Worm (Caenorhabditis elegans) whole organism, L4 larva: ENCODE measurements around the gene msp-77.
A peak's percentile ranks its signal among the peaks of the same experiment; 100 is the strongest.

Experiments used
- F26F4.8 ChIP-seq: fragments of 200-800 bp; sonication (Bioruptor generic); conservative IDR thresholded peaks from 2 replicates; pipeline ENCODE4 v1.3.6; 2022; ENCODE audit warnings: missing genetic modification characterization, missing compliant biosample characterization
- Y48G9A.11 ChIP-seq: fragments of 200-800 bp; sonication (Bioruptor generic); IDR thresholded peaks from 2 replicates; pipeline ENCODE4 v1.3.6; 2022; ENCODE audit warnings: missing genetic modification reagents, missing genetic modification characterization, missing compliant biosample characterization
- Y5F2A.4 ChIP-seq: fragments of 200-800 bp; sonication (Bioruptor generic); optimal IDR thresholded peaks from 2 replicates; lab custom pipeline; 2018; ENCODE audit warnings: mild to moderate bottlenecking, missing genetic modification characterization, missing compliant biosample characterization
- ZK337.2 ChIP-seq: fragments of 200-800 bp; sonication (Bioruptor generic); IDR thresholded peaks from 2 replicates; pipeline ENCODE4 v1.3.6; 2022; ENCODE audit warnings: missing genetic modification reagents, missing genetic modification characterization, missing compliant biosample characterization
- aha-1 ChIP-seq: fragments of 150-350 bp; peaks from one replicate; lab custom pipeline; 2014; ENCODE audit warnings: missing biosample characterization, missing genetic modification characterization
- attf-4 ChIP-seq: sonication (generic microtip); optimal IDR thresholded peaks from 3 replicates; lab custom pipeline; 2017; ENCODE audit warnings: missing biosample characterization, missing genetic modification characterization
- ceh-44 ChIP-seq: fragments of 200-800 bp; sonication (Bioruptor generic); IDR thresholded peaks from 2 replicates; pipeline ENCODE4 v1.3.6; 2022; ENCODE audit warnings: missing genetic modification reagents, missing genetic modification characterization, missing compliant biosample characterization
- dmd-6 ChIP-seq: fragments of 200-800 bp; sonication (Bioruptor generic); IDR thresholded peaks from 2 replicates; pipeline ENCODE4 v1.3.6; 2022; ENCODE audit warnings: missing genetic modification reagents, missing genetic modification characterization, missing compliant biosample characterization
- dve-1 ChIP-seq: sonication (generic microtip); optimal IDR thresholded peaks from 2 replicates; lab custom pipeline; 2017; ENCODE audit warnings: antibody characterized with exemption, mild to moderate bottlenecking, missing genetic modification characterization, missing compliant biosample characterization; ENCODE audit not compliant: insufficient read depth
- egl-43 ChIP-seq: fragments of 200-800 bp; sonication (Bioruptor generic); IDR thresholded peaks from 2 replicates; pipeline ENCODE4 v1.3.6; 2022; ENCODE audit warnings: missing genetic modification reagents, missing genetic modification characterization, missing compliant biosample characterization
- jun-1 ChIP-seq: fragments of 150-350 bp; optimal IDR thresholded peaks from 2 replicates; lab custom pipeline; 2014; ENCODE audit warnings: missing biosample characterization, missing genetic modification reagents, missing genetic modification characterization
- lin-38 ChIP-seq: fragments of 200-800 bp; sonication (Bioruptor generic); IDR thresholded peaks from 2 replicates; pipeline ENCODE4 v1.3.6; 2022; ENCODE audit warnings: missing genetic modification reagents, missing genetic modification characterization, missing compliant biosample characterization
- lir-3 ChIP-seq: sonication (generic microtip); optimal IDR thresholded peaks from 2 replicates; lab custom pipeline; 2016; ENCODE audit warnings: mild to moderate bottlenecking, missing genetic modification characterization, missing compliant biosample characterization
- lsy-2 ChIP-seq, 2 experiments: fragments of 150-350 bp in 1 of 2; sonication (generic microtip) in 1 of 2; optimal IDR thresholded peaks; 2 replicates each; lab custom pipeline; 2014 to 2017; ENCODE audit warnings: missing biosample characterization in 2 of 2, missing genetic modification characterization in 2 of 2
- madf-5 ChIP-seq, 2 experiments: fragments of 200-800 bp; sonication (Bioruptor generic); IDR thresholded peaks; 2 replicates each; pipeline ENCODE4 v1.3.6; 2022; ENCODE audit warnings: missing compliant biosample characterization in 2 of 2, missing genetic modification characterization in 2 of 2
- madf-9 ChIP-seq: fragments of 200-800 bp; sonication (Bioruptor generic); conservative IDR thresholded peaks from 2 replicates; pipeline ENCODE4 v1.3.6; 2022; ENCODE audit warnings: missing genetic modification reagents, missing genetic modification characterization, missing compliant biosample characterization
- mep-1 ChIP-seq: fragments of 150-350 bp; sonication (generic microtip); optimal IDR thresholded peaks from 3 replicates; lab custom pipeline; 2014; ENCODE audit warnings: missing biosample characterization, missing genetic modification characterization
- nhr-111 ChIP-seq: fragments of 200-800 bp; sonication (Bioruptor generic); optimal IDR thresholded peaks from 2 replicates; lab custom pipeline; 2018; ENCODE audit warnings: mild to moderate bottlenecking, missing genetic modification characterization, missing compliant biosample characterization
- nhr-41 ChIP-seq: fragments of 200-800 bp; sonication (Bioruptor generic); IDR thresholded peaks from 2 replicates; pipeline ENCODE4 v1.3.6; 2022; ENCODE audit warnings: missing genetic modification reagents, missing genetic modification characterization, missing compliant biosample characterization
- nhr-77 ChIP-seq: fragments of 150-350 bp; optimal IDR thresholded peaks from 2 replicates; lab custom pipeline; 2014; ENCODE audit warnings: missing biosample characterization, missing genetic modification characterization
- pqm-1 ChIP-seq: sonication (generic microtip); optimal IDR thresholded peaks from 2 replicates; lab custom pipeline; 2017; ENCODE audit warnings: missing biosample characterization, missing genetic modification characterization
- saeg-2 ChIP-seq: fragments of 200-800 bp; sonication (Bioruptor generic); IDR thresholded peaks from 2 replicates; pipeline ENCODE4 v1.3.6; 2022; ENCODE audit warnings: missing genetic modification reagents, missing genetic modification characterization, missing compliant biosample characterization
- set-16 ChIP-seq: fragments of 200-800 bp; sonication (Bioruptor generic); IDR thresholded peaks from 2 replicates; pipeline ENCODE4 v1.3.6; 2022; ENCODE audit warnings: missing genetic modification reagents, missing genetic modification characterization, missing compliant biosample characterization
- zfp-3 ChIP-seq: fragments of 200-800 bp; sonication (Bioruptor generic); conservative IDR thresholded peaks from 2 replicates; pipeline ENCODE4 v1.3.6; 2022; ENCODE audit warnings: missing genetic modification reagents, missing genetic modification characterization, missing compliant biosample characterization
- zip-11 ChIP-seq: fragments of 200-800 bp; sonication (Bioruptor generic); IDR thresholded peaks from 2 replicates; pipeline ENCODE4 v1.3.6; 2022; ENCODE audit warnings: missing genetic modification characterization, missing compliant biosample characterization
- zip-2 ChIP-seq: fragments of 150-350 bp; optimal IDR thresholded peaks from 2 replicates; lab custom pipeline; 2014; ENCODE audit warnings: missing biosample characterization, missing genetic modification characterization

Gene msp-77

DNA sequence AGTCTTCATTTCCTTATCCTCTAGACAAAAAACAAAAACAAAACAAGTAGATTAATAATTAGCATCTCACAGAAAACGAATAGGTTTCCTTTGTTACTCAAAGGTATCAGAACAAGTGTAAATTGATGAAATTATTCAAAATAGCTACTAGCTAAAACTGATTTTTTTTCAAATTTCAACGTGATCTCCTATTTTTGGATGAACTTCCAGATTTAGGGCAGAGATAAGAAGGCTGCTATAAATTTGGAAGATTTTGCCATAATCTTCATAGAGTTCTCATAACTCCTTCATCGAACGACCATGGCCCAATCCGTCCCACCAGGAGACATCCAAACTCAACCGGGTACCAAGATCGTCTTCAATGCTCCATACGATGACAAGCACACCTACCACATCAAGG lies at the start of gene msp-77:
Gene msp-77 (plus strand): TSS at position 301 of the 400 bp plus-strand sequence.
- 0 out of 2 replicates have a peak, but pooled peaks have one; percentile 57 for TF ChIP-seq F26F4.8 (GFP tag; lab: Robert Waterston, UW)

DNA sequence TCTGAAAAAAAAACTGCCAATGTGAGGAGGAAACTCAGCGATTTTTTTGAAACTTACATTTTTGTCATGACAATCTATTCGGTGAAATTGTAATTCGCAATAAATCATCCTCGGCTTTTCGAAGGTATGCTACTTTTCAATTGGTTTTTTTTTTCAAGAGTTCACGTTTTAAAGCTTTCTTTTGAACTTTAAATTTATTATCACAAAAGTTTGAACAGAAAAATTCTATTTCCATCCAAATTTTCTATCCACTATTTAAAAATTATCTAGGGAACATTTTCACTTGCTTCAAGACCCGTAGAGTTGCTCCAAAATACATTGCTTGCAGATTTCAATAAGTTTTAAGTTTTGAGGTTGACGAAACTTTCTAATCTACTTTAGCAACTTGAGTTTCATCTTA lies 47.9 kb upstream of the msp-77 start, which contains the start of gene K07F5.6:
Gene K07F5.6 (minus strand): TSS at position 101 of the 400 bp plus-strand sequence.
- TF ChIP-seq Y5F2A.4 (GFP tag; lab: Kevin White, UChicago) = no peak
- TF ChIP-seq lir-3 (tag; lab: Kevin White, UChicago) = no peak
- TF ChIP-seq zip-2 (tag; lab: Kevin White, UChicago) = no peak
- no peak for TF ChIP-seq attf-4 (tag; lab: Kevin White, UChicago)

DNA sequence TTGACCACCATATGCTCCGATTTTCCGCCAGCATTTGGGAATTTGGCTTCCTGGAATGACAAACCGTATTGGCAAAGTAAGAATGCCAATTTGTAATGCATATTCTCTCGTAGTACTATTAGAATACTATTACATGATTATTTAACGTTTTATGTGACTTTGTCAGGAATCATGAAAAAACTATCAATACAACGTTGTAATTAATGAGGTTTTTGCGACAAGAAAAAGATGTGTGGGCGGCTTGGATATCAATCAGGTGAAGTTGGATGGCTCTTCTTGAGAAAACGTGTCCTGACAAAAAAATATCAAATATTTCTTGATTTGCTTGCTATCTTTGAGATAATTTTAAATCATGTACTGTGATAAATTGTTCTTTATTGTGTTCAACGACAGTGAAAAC lies 46.4 kb upstream of the msp-77 start, which contains the start of gene K07F5.7:
Gene K07F5.7 (minus strand): TSS at position 101 of the 400 bp plus-strand sequence.
- TF ChIP-seq saeg-2 (no peak), egl-43 (GFP tag; lab: Robert Waterston, UW) (no peak), nhr-77 (no peak), aha-1 (tag; lab: Kevin White, UChicago) (peak; percentile 64), nhr-111 (GFP tag; lab: Kevin White, UChicago) (no peak), jun-1 (no peak), zfp-3 (GFP tag; lab: Robert Waterston, UW) (no peak)

DNA sequence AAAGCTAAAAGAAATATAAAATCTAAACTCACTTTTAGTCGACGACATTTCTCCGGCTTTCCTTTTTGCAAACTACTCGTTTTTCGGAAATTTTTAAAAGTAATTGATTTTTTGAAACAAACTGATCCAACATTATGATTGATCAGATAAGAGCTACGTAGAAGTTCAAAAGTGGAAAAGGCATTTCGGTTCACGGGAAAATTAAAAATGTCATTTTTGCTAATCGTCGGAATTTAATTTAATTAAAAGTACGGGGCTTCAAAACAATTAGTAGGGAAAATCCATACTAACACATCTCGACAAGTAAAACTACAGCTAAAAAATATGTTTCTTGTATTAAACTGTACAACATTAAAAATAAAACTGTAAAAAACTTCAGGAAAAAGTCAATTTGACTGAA lies 44.8 kb upstream of the msp-77 start, which contains the start of gene K07F5.8:
Gene K07F5.8 (minus strand): TSS at position 101 of the 400 bp plus-strand sequence.
- no peak for TF ChIP-seq lin-38
- TF ChIP-seq attf-4 (tag; lab: Kevin White, UChicago) = no peak
- TF ChIP-seq, all 104 proteins: peak for 0

DNA sequence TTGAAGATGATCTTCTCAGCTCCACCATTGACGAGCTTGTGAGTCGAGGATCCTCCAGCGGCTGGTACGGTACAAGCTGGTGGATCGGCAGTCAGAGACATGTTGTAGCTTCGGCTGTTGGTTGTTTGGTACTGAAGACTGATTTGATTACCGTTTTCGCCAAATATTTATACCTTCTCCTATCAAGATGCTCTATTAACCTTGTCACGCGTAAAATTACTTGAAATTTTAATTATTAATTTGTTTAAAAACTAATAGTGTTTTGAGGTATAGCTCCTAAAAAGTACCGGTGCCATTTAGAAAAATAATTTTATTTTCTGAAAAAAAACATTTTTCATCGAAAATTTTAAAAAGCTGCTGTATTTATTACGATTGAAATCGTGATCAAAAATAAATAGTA lies 43.5 kb upstream of the msp-77 start, which contains the start of gene ssp-10:
Gene ssp-10 (minus strand): TSS at position 101 of the 400 bp plus-strand sequence.
- no peak for TF ChIP-seq lsy-2 (tag; optimal IDR thresholded peaks at IDR 0.05; lab: Kevin White, UChicago)
- TF ChIP-seq madf-9 (GFP tag; lab: Robert Waterston, UW) = no peak
- TF ChIP-seq zip-2 (tag; lab: Kevin White, UChicago) = no peak
- TF ChIP-seq ZK337.2 (GFP tag; lab: Robert Waterston, UW) = no peak
- no peak for TF ChIP-seq Y48G9A.11
- TF ChIP-seq ceh-44 (GFP tag; lab: Robert Waterston, UW) = no peak

DNA sequence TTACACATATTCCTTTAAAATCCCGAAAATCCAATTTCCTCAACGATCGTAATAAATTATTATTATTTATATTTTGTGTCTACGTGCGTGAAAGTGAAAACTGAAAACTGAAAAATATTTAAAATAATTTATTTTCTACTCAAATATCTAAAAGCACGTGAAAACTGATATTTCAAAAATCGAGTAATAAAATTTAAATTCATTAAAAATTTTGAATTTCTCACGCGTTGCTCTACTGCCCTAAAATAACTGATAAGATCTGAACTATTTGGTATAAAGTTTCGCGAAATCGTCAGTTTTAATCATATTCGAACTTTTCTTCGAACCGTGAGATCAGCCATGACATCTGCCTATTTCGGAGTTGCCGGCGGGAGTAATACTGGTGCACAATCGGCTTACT lies 42.2 kb upstream of the msp-77 start, which contains the start of gene ssq-1:
Gene ssq-1 (plus strand): TSS at position 301 of the 400 bp plus-strand sequence.
- no peak for TF ChIP-seq mep-1
- TF ChIP-seq nhr-41 (GFP tag; lab: Robert Waterston, UW) = no peak
- TF ChIP-seq zip-11 = no peak

DNA sequence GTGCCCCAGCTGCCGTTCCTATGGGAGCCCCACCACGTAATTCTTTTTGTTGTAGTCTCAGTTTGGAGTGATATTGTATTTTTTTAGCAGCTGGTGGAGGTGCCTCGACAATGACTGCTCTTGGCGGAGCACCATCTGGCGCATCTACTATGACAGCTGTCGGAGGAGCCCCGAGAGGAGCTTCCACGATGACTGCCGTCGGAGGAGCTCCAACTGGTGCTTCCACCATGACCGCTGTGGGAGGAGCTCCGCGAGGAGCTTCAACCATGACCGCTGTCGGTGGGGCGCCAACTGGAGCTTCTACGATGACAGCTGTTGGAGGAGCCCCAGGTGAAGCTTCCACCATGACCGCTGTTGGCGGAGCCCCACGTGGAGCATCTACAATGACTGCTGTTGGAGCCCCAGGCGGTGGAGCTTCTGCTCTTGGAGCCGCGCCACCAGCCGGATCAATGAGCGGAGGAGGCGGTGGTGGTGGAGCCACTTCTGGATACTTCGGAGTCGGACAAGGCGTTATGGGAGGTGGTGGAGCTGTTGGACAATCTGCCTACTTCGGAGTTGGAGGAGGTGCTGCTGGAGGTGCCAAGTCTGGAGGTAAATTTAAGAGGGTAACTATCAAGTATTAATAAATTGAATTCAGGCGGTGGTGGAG lies 41.5 kb upstream of the msp-77 start:
- TF ChIP-seq dve-1 (no peak), set-16 (GFP tag; lab: Robert Waterston, UW) (peak; percentile 93), dmd-6 (GFP tag; lab: Robert Waterston, UW) (no peak)

DNA sequence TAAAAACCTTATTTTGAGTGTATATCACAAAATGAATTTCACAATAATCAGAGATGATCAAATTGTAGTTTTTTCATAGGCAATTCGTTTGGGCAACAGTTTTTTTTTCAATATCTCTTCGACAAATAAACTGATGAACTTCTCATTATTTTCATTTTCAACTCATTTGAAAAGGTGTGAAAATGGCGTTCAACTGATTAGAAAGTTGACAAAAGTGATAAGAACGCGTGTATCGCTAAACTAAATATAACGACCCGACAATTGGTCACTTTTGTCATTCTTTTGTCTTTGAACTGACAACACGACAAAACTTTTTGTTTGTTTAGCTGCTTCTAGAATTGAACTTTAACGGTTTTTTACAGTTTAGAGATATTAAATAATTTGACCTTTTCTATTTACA lies 39.5 kb upstream of the msp-77 start:
- TF ChIP-seq dve-1 (peak; percentile 13), madf-5 (GFP tag; IDR thresholded peaks at IDR 0.05; lab: Robert Waterston, UW) (no peak), pqm-1 (peak; percentile 47), dmd-6 (GFP tag; lab: Robert Waterston, UW) (peak; percentile 30; the same call in 1 of the 2 replicates)
